Worm (Caenorhabditis elegans) whole organism, early embryonic: ENCODE data around the gene F41F3.8.

ENCODE experiments used
- B0310.2 ChIP-seq: sonication (generic microtip); optimal IDR thresholded peaks from 2 replicates; lab custom pipeline; 2016; ENCODE audit warnings: mild to moderate bottlenecking, missing genetic modification characterization, missing compliant biosample characterization
- F13C5.2 ChIP-seq: sonication (generic microtip); optimal IDR thresholded peaks from 2 replicates; lab custom pipeline; 2017; ENCODE audit warnings: mild to moderate bottlenecking, missing genetic modification characterization, inconsistent platforms, missing compliant biosample characterization
- aly-1 ChIP-seq: sonication (generic microtip); optimal IDR thresholded peaks from 2 replicates; lab custom pipeline; 2016; ENCODE audit warnings: missing genetic modification characterization, missing compliant biosample characterization
- ama-1 ChIP-seq: fragments of 150-350 bp; optimal IDR thresholded peaks from 2 replicates; lab custom pipeline; 2014
- ceh-13 ChIP-seq: fragments of 200-800 bp; sonication (Bioruptor generic); optimal IDR thresholded peaks from 2 replicates; lab custom pipeline; 2018; ENCODE audit warnings: mild to moderate bottlenecking, missing genetic modification characterization, missing compliant biosample characterization
- ceh-36 ChIP-seq: sonication (generic microtip); optimal IDR thresholded peaks from 2 replicates; lab custom pipeline; 2016; ENCODE audit warnings: missing genetic modification characterization, inconsistent platforms, missing compliant biosample characterization
- ets-7 ChIP-seq: sonication (generic microtip); optimal IDR thresholded peaks from 2 replicates; lab custom pipeline; 2016; ENCODE audit warnings: missing genotype, missing genetic modification characterization, missing compliant biosample characterization
- flt-1 ChIP-seq: fragments of 200-800 bp; sonication (Bioruptor generic); IDR thresholded peaks from 2 replicates; pipeline ENCODE4 v1.3.6; 2022; ENCODE audit warnings: missing genetic modification characterization, missing compliant biosample characterization
- hmbx-1 ChIP-seq: sonication (generic microtip); optimal IDR thresholded peaks from 2 replicates; lab custom pipeline; 2016; ENCODE audit warnings: mild to moderate bottlenecking, missing genetic modification characterization, missing compliant biosample characterization
- hmg-4 ChIP-seq: fragments of 200-800 bp; sonication (Bioruptor generic); optimal IDR thresholded peaks from 2 replicates; lab custom pipeline; 2018; ENCODE audit warnings: mild to moderate bottlenecking, missing genetic modification characterization, missing compliant biosample characterization
- hnd-1 ChIP-seq: sonication (generic microtip); optimal IDR thresholded peaks from 2 replicates; lab custom pipeline; 2016; ENCODE audit warnings: missing genetic modification characterization, missing compliant biosample characterization
- pes-1 ChIP-seq: fragments of 200-800 bp; sonication (Bioruptor generic); IDR thresholded peaks from 2 replicates; pipeline ENCODE4 v1.3.6; 2022; ENCODE audit warnings: missing genetic modification reagents, missing genetic modification characterization, missing compliant biosample characterization
- scrt-1 ChIP-seq: fragments of 200-800 bp; sonication (Bioruptor generic); IDR thresholded peaks from 2 replicates; pipeline ENCODE4 v1.3.6; 2022; ENCODE audit warnings: missing genetic modification characterization, missing compliant biosample characterization
- sea-1 ChIP-seq: fragments of 200-800 bp; sonication (Bioruptor generic); conservative IDR thresholded peaks from 2 replicates; pipeline ENCODE4 v1.3.6; 2022; ENCODE audit warnings: missing genetic modification characterization, missing compliant biosample characterization
- tbx-11 ChIP-seq: fragments of 200-800 bp; sonication (Bioruptor generic); IDR thresholded peaks from 2 replicates; pipeline ENCODE4 v1.3.6; 2022; ENCODE audit warnings: missing genetic modification characterization, missing compliant biosample characterization
- tbx-37 ChIP-seq: fragments of 200-800 bp; sonication (Bioruptor generic); conservative IDR thresholded peaks from 2 replicates; pipeline ENCODE4 v1.3.6; 2022; ENCODE audit warnings: missing genetic modification reagents, missing genetic modification characterization, missing compliant biosample characterization
- tra-4 ChIP-seq: sonication (generic microtip); optimal IDR thresholded peaks from 2 replicates; lab custom pipeline; 2017; ENCODE audit warnings: missing genetic modification characterization, missing compliant biosample characterization

F41F3.8 gene

ce11 chrV:4676812-4677211 is 28.2 kb downstream of the F41F3.8 start:
- TF ChIP-seq ama-1 (lab: Kevin White, UChicago): no peak

DNA sequence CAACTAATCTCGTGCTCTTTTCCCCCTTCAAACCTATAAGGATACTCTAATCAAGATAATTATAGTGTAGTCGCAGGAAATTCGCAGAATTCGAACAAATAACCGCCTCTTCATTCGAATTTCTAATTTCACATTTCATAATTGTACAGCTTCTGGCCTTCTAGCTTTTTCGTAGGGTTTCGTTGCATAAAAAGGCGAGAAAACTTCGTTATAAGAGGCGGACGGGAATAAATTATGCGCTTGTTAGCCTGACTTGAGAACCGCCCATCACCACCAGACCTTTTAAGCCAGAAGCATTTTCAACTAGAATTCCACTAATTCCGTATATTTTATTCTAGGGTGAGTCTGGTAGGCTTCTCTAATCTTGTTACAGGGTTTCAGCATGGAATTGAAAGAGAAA is 33.0 kb downstream of the F41F3.8 start, which contains the start of gene K03B4.4:
TSS of gene K03B4.4 (plus strand) at position 301 of the 400 bp plus-strand sequence.
- no peak for TF ChIP-seq pes-1 (GFP tag; lab: Robert Waterston, UW)

DNA sequence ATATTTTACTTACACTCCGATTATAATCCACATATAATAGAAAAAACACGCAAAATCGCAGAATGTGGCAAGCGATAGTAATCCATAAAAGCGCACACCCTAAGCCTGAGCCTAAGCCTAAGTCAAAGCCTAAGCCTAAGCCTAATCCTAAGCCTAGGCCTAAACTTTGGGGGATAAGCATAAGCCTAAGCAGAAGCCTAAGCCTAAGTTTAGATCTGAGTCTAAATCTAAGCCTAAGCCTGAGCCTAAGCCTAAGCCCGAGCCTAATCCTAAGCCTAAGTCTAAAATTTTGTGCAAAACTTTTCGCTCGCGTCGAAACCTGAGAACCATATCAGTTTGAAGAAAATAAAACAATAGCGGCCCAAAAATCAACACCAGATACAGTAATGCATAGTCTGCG is 35.5 kb downstream of the F41F3.8 start:
- TF ChIP-seq ceh-36: peak; percentile 73
- TF ChIP-seq sea-1 (GFP tag; lab: Robert Waterston, UW): no peak

- TF ChIP-seq hmbx-1 (tag; lab: Kevin White, UChicago) (no peak), ceh-36 (no peak), tbx-11 (GFP tag; lab: Robert Waterston, UW) (no peak), F13C5.2 (tag; lab: Kevin White, UChicago) (peak; percentile 54), aly-1 (tag; lab: Kevin White, UChicago) (no peak), B0310.2 (tag; lab: Kevin White, UChicago) (no peak), ama-1 (lab: Kevin White, UChicago) (no peak), hnd-1 (tag; lab: Kevin White, UChicago) (no peak)
These were observed 38.2 kb downstream of the F41F3.8 start, which contains the start of gene taf-10 for ce11 chrV:4686680-4687470. TSS of gene taf-10 (plus strand) at chrV:4687103.

ce11 chrV:4687944-4688505 is 39.4 kb downstream of the F41F3.8 start, which contains the start of gene K03B4.2:
TSS of gene K03B4.2 (plus strand) at chrV:4687994.
- no peak for TF ChIP-seq ama-1 (lab: Kevin White, UChicago)
- TF ChIP-seq sea-1 (GFP tag; lab: Robert Waterston, UW): no peak
- TF ChIP-seq ceh-13 (GFP tag; lab: Kevin White, UChicago): no peak
- TF ChIP-seq hmbx-1 (tag; lab: Kevin White, UChicago): no peak
- no peak for TF ChIP-seq hmg-4 (GFP tag; lab: Kevin White, UChicago)

- TF ChIP-seq aly-1 (tag; lab: Kevin White, UChicago): no peak
These were observed 40.6 kb downstream of the F41F3.8 start, which contains the start of gene K03B4.1 for ce11 chrV:4689234-4689633. TSS of gene K03B4.1 (plus strand) at chrV:4689330.

DNA sequence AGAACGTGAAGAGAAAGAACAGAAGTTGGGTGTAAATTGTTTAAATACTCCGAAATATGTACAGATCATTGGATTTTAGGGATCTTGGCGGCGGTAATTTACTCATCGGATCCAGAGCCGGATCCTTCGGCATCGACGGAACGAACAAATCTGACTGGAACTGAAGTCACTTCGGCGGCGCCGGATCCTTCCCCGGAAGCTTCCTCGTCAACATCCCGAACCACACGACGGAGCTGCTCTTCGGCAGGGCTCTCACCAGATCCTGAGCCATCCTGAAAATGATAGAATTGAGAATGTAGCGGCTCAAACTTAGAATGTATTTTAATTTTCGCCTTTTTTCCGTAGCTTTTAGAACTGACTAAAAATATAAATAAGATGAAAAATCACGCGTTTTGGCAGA is 43.0 kb downstream of the F41F3.8 start:
- no peak for TF ChIP-seq ama-1 (lab: Kevin White, UChicago)
- TF ChIP-seq tbx-37: no peak
- TF ChIP-seq flt-1 (GFP tag; lab: Robert Waterston, UW): no peak
- TF ChIP-seq tra-4: no peak
- TF ChIP-seq hmbx-1 (tag; lab: Kevin White, UChicago): no peak
- no peak for TF ChIP-seq hmg-4 (GFP tag; lab: Kevin White, UChicago)
- TF ChIP-seq tbx-11 (GFP tag; lab: Robert Waterston, UW): no peak
- no peak for TF ChIP-seq ceh-36
- TF ChIP-seq sea-1 (GFP tag; lab: Robert Waterston, UW): no peak
- TF ChIP-seq hnd-1 (tag; lab: Kevin White, UChicago): no peak
- no peak for TF ChIP-seq pes-1 (GFP tag; lab: Robert Waterston, UW)
- no peak for TF ChIP-seq ceh-13 (GFP tag; lab: Kevin White, UChicago)
- TF ChIP-seq F13C5.2 (tag; lab: Kevin White, UChicago): no peak
- TF ChIP-seq aly-1 (tag; lab: Kevin White, UChicago): no peak
- no peak for TF ChIP-seq scrt-1 (GFP tag; lab: Robert Waterston, UW)
- TF ChIP-seq B0310.2 (tag; lab: Kevin White, UChicago): no peak
- TF ChIP-seq ets-7 (tag; lab: Kevin White, UChicago): no peak

- TF ChIP-seq tbx-11 (GFP tag; lab: Robert Waterston, UW) (no peak), flt-1 (GFP tag; lab: Robert Waterston, UW) (no peak), B0310.2 (tag; lab: Kevin White, UChicago) (no peak), hmg-4 (GFP tag; lab: Kevin White, UChicago) (no peak), F13C5.2 (tag; lab: Kevin White, UChicago) (no peak)
These were observed 44.0 kb downstream of the F41F3.8 start, which contains the start of gene cpg-8 for ce11 chrV:4692382-4693281. TSS of gene cpg-8 (minus strand) at chrV:4692432.
